Fruit fly (Drosophila melanogaster): Measurements from ENCODE around the gene CG33127.

The CG33127 gene

dm6 chr2L:368398-369008 lies 46.6 kb downstream of the CG33127 start:
- TF ChIP-seq Hr96 (GFP tag; optimal IDR thresholded peaks at IDR 0.05) (no peak), toe (GFP tag; optimal IDR thresholded peaks at IDR 0.05) (no peak), CG14711 (tag; optimal IDR thresholded peaks at IDR 0.05) (no peak), Mnt (GFP tag; optimal IDR thresholded peaks at IDR 0.05) (no peak), Crg-1 (GFP tag; optimal IDR thresholded peaks at IDR 0.05) (no peak), CG7101 (tag; optimal IDR thresholded peaks at IDR 0.05) (no peak), kay (GFP tag; ENCODE audit: borderline replicate concordance) (no peak), CG12768 (GFP tag; optimal IDR thresholded peaks at IDR 0.05) (no peak), pad (GFP tag; optimal IDR thresholded peaks at IDR 0.05) (no peak), CG33017 (tag; optimal IDR thresholded peaks at IDR 0.05) (no peak), cnc (optimal IDR thresholded peaks at IDR 0.05) (no peak), CG11617 (GFP tag; optimal IDR thresholded peaks at IDR 0.05) (no peak), CG1620 (GFP tag; optimal IDR thresholded peaks at IDR 0.05) (no peak), CG7045 (GFP tag; optimal IDR thresholded peaks at IDR 0.05) (no peak), bab1 (GFP tag; optimal IDR thresholded peaks at IDR 0.05) (no peak), Clk (GFP tag; optimal IDR thresholded peaks at IDR 0.05) (no peak), tj (GFP tag; optimal IDR thresholded peaks at IDR 0.05) (no peak), cic (GFP tag; optimal IDR thresholded peaks at IDR 0.05) (no peak), CG5204 (GFP tag; optimal IDR thresholded peaks at IDR 0.05) (no peak), ovo (GFP tag; optimal IDR thresholded peaks at IDR 0.05) (no peak)

- TF ChIP-seq ovo (GFP tag; optimal IDR thresholded peaks at IDR 0.05) (no peak), CG7101 (tag; optimal IDR thresholded peaks at IDR 0.05) (no peak), toe (GFP tag; optimal IDR thresholded peaks at IDR 0.05) (no peak), tj (GFP tag; optimal IDR thresholded peaks at IDR 0.05) (no peak), CG12768 (GFP tag; optimal IDR thresholded peaks at IDR 0.05) (no peak), CG33017 (tag; optimal IDR thresholded peaks at IDR 0.05) (no peak), Clk (GFP tag; optimal IDR thresholded peaks at IDR 0.05) (no peak), CG5204 (GFP tag; optimal IDR thresholded peaks at IDR 0.05) (no peak), kay (GFP tag; ENCODE audit: borderline replicate concordance) (no peak), cnc (optimal IDR thresholded peaks at IDR 0.05) (no peak), CG11617 (GFP tag; optimal IDR thresholded peaks at IDR 0.05) (no peak), CG1620 (GFP tag; optimal IDR thresholded peaks at IDR 0.05) (no peak), CG14711 (tag; optimal IDR thresholded peaks at IDR 0.05) (no peak), CG7045 (GFP tag; optimal IDR thresholded peaks at IDR 0.05) (no peak), Hr96 (GFP tag; optimal IDR thresholded peaks at IDR 0.05) (no peak)
Measured at dm6 chr2L:369811-370210, 47.9 kb downstream of the CG33127 start.

dm6 chr2L:371747-372146 lies 49.8 kb downstream of the CG33127 start:
- TF ChIP-seq Mnt (GFP tag; optimal IDR thresholded peaks at IDR 0.05) (no peak), CG14711 (tag; optimal IDR thresholded peaks at IDR 0.05) (no peak), CG12768 (GFP tag; optimal IDR thresholded peaks at IDR 0.05) (no peak), bab1 (GFP tag; optimal IDR thresholded peaks at IDR 0.05) (no peak), CG11617 (GFP tag; optimal IDR thresholded peaks at IDR 0.05) (no peak), cnc (optimal IDR thresholded peaks at IDR 0.05) (no peak), Crg-1 (GFP tag; optimal IDR thresholded peaks at IDR 0.05) (no peak), CG7101 (tag; optimal IDR thresholded peaks at IDR 0.05) (no peak), toe (GFP tag; optimal IDR thresholded peaks at IDR 0.05) (no peak), Hr96 (GFP tag; optimal IDR thresholded peaks at IDR 0.05) (no peak), ovo (GFP tag; optimal IDR thresholded peaks at IDR 0.05) (no peak), CG1620 (GFP tag; optimal IDR thresholded peaks at IDR 0.05) (no peak), pad (GFP tag; optimal IDR thresholded peaks at IDR 0.05) (no peak), kay (GFP tag; ENCODE audit: borderline replicate concordance) (no peak), Clk (GFP tag; optimal IDR thresholded peaks at IDR 0.05) (no peak), cic (GFP tag; optimal IDR thresholded peaks at IDR 0.05) (no peak), tj (GFP tag; optimal IDR thresholded peaks at IDR 0.05) (no peak), CG5204 (GFP tag; optimal IDR thresholded peaks at IDR 0.05) (no peak), CG33017 (tag; optimal IDR thresholded peaks at IDR 0.05) (no peak), CG7045 (GFP tag; optimal IDR thresholded peaks at IDR 0.05) (no peak)
